Worm (Caenorhabditis elegans) whole organism, midembryonic: ENCODE data around the gene sdz-1.

Experiments used
- T22C8.4 ChIP-seq: fragments of 200-800 bp; sonication (Bioruptor generic); IDR thresholded peaks from 2 replicates; pipeline ENCODE4 v1.3.6; 2022; ENCODE audit warnings: missing genetic modification characterization, missing compliant biosample characterization
- cog-1 ChIP-seq: sonication (generic microtip); optimal IDR thresholded peaks from 2 replicates; lab custom pipeline; 2016; ENCODE audit warnings: missing genetic modification characterization, missing compliant biosample characterization
- flt-1 ChIP-seq: fragments of 200-800 bp; sonication (Bioruptor generic); IDR thresholded peaks from 2 replicates; pipeline ENCODE4 v1.3.6; 2022; ENCODE audit warnings: missing genetic modification characterization, missing compliant biosample characterization
- klf-2 ChIP-seq: fragments of 200-800 bp; sonication (Bioruptor generic); conservative IDR thresholded peaks from 2 replicates; pipeline ENCODE4 v1.3.6; 2022; ENCODE audit warnings: missing genetic modification reagents, missing genetic modification characterization, missing compliant biosample characterization
- med-1 ChIP-seq: sonication (generic microtip); optimal IDR thresholded peaks from 2 replicates; lab custom pipeline; 2017; ENCODE audit warnings: missing genetic modification characterization, mild to moderate bottlenecking, missing compliant biosample characterization, antibody characterized with exemption, missing genetic modification reagents; ENCODE audit not compliant: insufficient read depth
- ref-1 ChIP-seq: fragments of 200-800 bp; sonication (Bioruptor generic); conservative IDR thresholded peaks from 2 replicates; pipeline ENCODE4 v1.3.6; 2022; ENCODE audit warnings: missing genetic modification reagents, missing genetic modification characterization, missing compliant biosample characterization
- tab-1 ChIP-seq: fragments of 200-800 bp; sonication (Bioruptor generic); IDR thresholded peaks from 2 replicates; pipeline ENCODE4 v1.3.6; 2022; ENCODE audit warnings: missing genetic modification characterization, missing compliant biosample characterization
- ztf-23 ChIP-seq: fragments of 200-800 bp; sonication (Bioruptor generic); IDR thresholded peaks from 2 replicates; pipeline ENCODE4 v1.3.6; 2022; ENCODE audit warnings: missing genetic modification reagents, missing genetic modification characterization, missing compliant biosample characterization
- ztf-29 ChIP-seq: fragments of 200-800 bp; sonication (Bioruptor generic); IDR thresholded peaks from 2 replicates; pipeline ENCODE4 v1.3.6; 2022; ENCODE audit warnings: missing genetic modification reagents, missing genetic modification characterization, missing compliant biosample characterization

The sdz-1 gene

DNA sequence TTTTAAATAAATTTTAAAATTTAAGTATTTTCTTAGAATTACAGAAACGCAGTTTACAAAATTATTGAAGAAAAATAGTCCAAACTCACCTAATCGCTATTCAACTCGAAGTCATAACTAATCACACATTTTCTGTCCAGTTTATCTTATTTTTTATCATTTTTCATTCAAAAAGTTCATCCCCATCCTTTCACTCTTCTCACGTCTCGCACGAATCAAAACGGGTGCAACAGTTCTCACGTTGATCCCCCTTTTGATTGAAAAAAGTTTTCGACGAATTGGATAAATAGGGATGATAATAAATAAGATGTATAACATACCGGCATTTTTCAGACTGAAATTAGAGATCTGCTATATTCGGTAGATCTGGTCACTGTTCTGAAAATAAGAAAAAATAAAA lies 9.6 kb upstream of the sdz-1 start:
- TF ChIP-seq flt-1 (GFP tag; lab: Robert Waterston, UW) (no peak), med-1 (GFP tag; lab: Kevin White, UChicago) (no peak), klf-2 (no peak), ref-1 (GFP tag; lab: Robert Waterston, UW) (no peak), T22C8.4 (GFP tag; lab: Robert Waterston, UW) (no peak), cog-1 (tag; lab: Kevin White, UChicago) (no peak), ztf-23 (no peak), ztf-29 (GFP tag; lab: Robert Waterston, UW) (no peak), tab-1 (GFP tag; lab: Robert Waterston, UW) (no peak)

ce11 chrIII:8704765-8705164 lies 4.6 kb upstream of the sdz-1 start, which contains the start of gene B0303.16:
TSS of gene B0303.16 (plus strand) at chrIII:8705065.
- no peak for TF ChIP-seq T22C8.4 (GFP tag; lab: Robert Waterston, UW)
- TF ChIP-seq ref-1 (GFP tag; lab: Robert Waterston, UW) = no peak
- no peak for TF ChIP-seq med-1 (GFP tag; lab: Kevin White, UChicago)
- TF ChIP-seq flt-1 (GFP tag; lab: Robert Waterston, UW) = no peak
- no peak for TF ChIP-seq ztf-29 (GFP tag; lab: Robert Waterston, UW)

DNA sequence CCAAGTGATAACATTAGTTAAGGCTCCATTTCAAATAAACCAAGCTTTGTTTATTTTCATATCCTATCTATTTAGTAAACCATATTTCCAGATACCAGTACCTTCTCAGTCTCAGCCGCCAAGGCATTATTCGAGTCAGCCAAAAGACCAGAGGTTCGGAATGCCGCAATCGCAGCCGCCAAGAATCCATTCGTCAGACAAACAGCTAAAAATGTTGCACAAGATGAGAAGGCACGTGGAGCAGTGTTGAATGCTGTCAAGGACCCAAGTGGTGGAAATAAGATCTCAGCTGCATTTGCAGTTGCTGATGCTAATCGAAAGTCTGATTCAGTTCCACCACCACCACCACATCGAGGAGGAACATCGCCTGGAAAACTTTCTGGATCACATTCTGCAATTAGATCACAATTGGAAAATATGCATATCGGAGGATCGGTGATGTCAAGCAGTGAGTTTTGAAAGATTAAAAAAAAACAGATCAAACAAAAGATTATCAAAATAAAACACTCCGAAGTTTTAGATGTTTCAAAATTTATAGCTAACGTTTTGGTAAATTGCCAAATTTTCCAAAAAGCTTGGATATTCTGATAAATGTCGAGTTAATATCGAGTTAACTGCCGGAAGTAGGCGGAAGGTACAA lies 2.8 kb downstream of the sdz-1 start:
- TF ChIP-seq tab-1 (GFP tag; lab: Robert Waterston, UW) = no peak
- TF ChIP-seq T22C8.4 (GFP tag; lab: Robert Waterston, UW) = no peak

- TF ChIP-seq med-1 (GFP tag; lab: Kevin White, UChicago) (no peak), ztf-29 (GFP tag; lab: Robert Waterston, UW) (no peak), T22C8.4 (GFP tag; lab: Robert Waterston, UW) (no peak), tab-1 (GFP tag; lab: Robert Waterston, UW) (no peak), cog-1 (tag; lab: Kevin White, UChicago) (no peak), ref-1 (GFP tag; lab: Robert Waterston, UW) (no peak), klf-2 (no peak), ztf-23 (no peak), flt-1 (GFP tag; lab: Robert Waterston, UW) (no peak)
These were observed 3.5 kb downstream of the sdz-1 start for ce11 chrIII:8696680-8697079.

ce11 chrIII:8693322-8693721 lies 6.8 kb downstream of the sdz-1 start, which contains the start of gene B0303.7:
TSS of gene B0303.7 (plus strand) at chrIII:8693622.
- TF ChIP-seq ztf-29 (GFP tag; lab: Robert Waterston, UW) (no peak), ref-1 (GFP tag; lab: Robert Waterston, UW) (no peak), ztf-23 (no peak), tab-1 (GFP tag; lab: Robert Waterston, UW) (no peak), cog-1 (tag; lab: Kevin White, UChicago) (no peak), med-1 (GFP tag; lab: Kevin White, UChicago) (no peak), flt-1 (GFP tag; lab: Robert Waterston, UW) (no peak), T22C8.4 (GFP tag; lab: Robert Waterston, UW) (no peak), klf-2 (no peak)

DNA sequence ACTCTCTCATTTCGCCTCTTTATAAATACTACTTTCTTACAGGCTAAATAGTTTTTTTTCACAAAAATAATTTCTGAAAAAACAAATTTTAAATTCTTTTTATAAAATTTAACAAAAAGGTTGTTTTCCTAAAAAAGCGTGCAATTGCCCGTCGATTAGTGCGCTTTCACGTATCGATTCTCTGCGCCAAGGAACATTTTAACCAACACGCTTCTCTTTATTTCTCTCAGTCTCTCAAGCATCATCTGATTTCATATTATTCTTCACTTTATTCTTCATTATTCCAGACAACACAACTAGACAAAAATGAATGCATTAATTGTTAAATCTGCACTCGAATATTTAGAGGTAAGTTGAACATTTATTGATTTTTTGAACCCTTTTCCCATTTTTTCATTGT lies 10.5 kb downstream of the sdz-1 start, which contains the start of gene B0303.4:
Gene B0303.4 (plus strand): TSS at position 196 of the 400 bp plus-strand sequence.
- TF ChIP-seq T22C8.4 (GFP tag; lab: Robert Waterston, UW) (peak; percentile 67), ztf-29 (GFP tag; lab: Robert Waterston, UW) (no peak), flt-1 (GFP tag; lab: Robert Waterston, UW) (no peak), tab-1 (GFP tag; lab: Robert Waterston, UW) (no peak), ztf-23 (no peak), klf-2 (no peak), med-1 (GFP tag; lab: Kevin White, UChicago) (no peak)

DNA sequence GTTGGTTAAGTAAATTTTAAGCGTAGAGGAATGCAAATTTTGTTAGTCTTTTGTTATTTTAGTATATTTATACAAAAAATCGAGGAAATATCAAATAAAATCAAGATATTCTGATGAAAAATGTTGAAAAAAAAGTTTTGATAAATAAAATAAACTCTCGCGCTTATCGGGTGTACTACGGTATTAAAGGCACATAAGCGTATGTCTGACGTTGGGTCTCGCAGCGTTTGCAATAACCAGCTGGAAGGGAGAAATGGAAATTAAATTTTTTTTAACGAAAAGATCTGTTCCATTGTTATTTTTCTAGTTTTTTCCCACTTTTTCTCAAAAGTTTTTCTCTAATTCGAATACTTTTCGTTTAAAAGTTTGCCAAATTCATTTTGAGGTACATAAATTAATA lies 11.0 kb downstream of the sdz-1 start:
- no peak for TF ChIP-seq klf-2
- TF ChIP-seq cog-1 (tag; lab: Kevin White, UChicago) = no peak
- TF ChIP-seq ztf-29 (GFP tag; lab: Robert Waterston, UW) = no peak
- no peak for TF ChIP-seq ztf-23
- TF ChIP-seq flt-1 (GFP tag; lab: Robert Waterston, UW) = no peak
- TF ChIP-seq ref-1 (GFP tag; lab: Robert Waterston, UW) = no peak
- TF ChIP-seq tab-1 (GFP tag; lab: Robert Waterston, UW) = no peak
- TF ChIP-seq med-1 (GFP tag; lab: Kevin White, UChicago) = no peak
- no peak for TF ChIP-seq T22C8.4 (GFP tag; lab: Robert Waterston, UW)

ce11 chrIII:8688438-8688946 lies 11.6 kb downstream of the sdz-1 start, which contains the start of gene hadb-1:
TSS of gene hadb-1 (minus strand) at chrIII:8688488.
- TF ChIP-seq cog-1 (tag; lab: Kevin White, UChicago) = no peak
- TF ChIP-seq klf-2 = no peak
- TF ChIP-seq tab-1 (GFP tag; lab: Robert Waterston, UW) = no peak
- TF ChIP-seq ref-1 (GFP tag; lab: Robert Waterston, UW) = no peak

DNA sequence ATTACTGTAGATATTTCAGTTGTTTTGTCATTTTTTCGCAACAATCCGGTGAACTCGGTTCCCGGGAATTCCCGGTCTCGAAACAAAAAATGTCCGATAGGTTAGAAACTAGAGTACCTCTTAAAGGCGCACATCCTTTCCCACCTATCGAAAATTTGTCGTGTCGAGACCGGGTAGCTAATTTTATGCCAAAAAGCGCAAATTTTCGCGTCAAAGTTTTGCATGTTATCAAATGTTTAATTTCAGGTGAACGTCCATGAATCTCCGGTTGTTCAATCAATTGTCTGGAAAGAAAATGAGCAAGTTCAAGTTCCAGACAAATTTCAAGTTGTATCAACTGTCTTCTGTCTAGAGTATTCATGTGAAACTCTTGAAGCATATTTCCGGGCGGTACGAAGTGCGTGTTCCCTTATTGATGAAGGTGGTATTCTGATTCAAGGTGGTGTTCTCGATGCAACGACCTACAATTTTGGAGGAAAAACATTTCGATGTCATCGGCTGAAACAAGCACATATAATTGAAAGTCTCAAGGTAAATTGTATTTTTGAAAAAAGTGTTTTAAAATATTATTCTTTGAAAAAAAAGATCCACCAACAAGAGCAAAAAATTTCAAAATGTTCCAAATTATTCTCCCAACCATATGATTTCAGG lies 14.4 kb downstream of the sdz-1 start:
- TF ChIP-seq ztf-29 (GFP tag; lab: Robert Waterston, UW) (no peak), ref-1 (GFP tag; lab: Robert Waterston, UW) (no peak), flt-1 (GFP tag; lab: Robert Waterston, UW) (no peak), cog-1 (tag; lab: Kevin White, UChicago) (no peak), klf-2 (no peak), T22C8.4 (GFP tag; lab: Robert Waterston, UW) (no peak), tab-1 (GFP tag; lab: Robert Waterston, UW) (no peak)
